Worm (Caenorhabditis elegans) whole organism, L3 larva: ENCODE measurements around the gene W03B1.9.

ENCODE experiments used
- ama-1 ChIP-seq: fragments of 150-350 bp; optimal IDR thresholded peaks from 2 replicates; lab custom pipeline; 2018
- fos-1 ChIP-seq: fragments of 150-350 bp; optimal IDR thresholded peaks from 2 replicates; lab custom pipeline; 2014; ENCODE audit warnings: missing biosample characterization, missing genetic modification characterization
- lin-39 ChIP-seq: fragments of 150-350 bp; optimal IDR thresholded peaks from 2 replicates; lab custom pipeline; 2018; ENCODE audit warnings: missing biosample characterization, missing genetic modification reagents, missing genetic modification characterization
- lsy-12 ChIP-seq: sonication (generic microtip); optimal IDR thresholded peaks from 2 replicates; lab custom pipeline; 2016; ENCODE audit warnings: mild to moderate bottlenecking, missing genetic modification characterization, missing compliant biosample characterization
- nhr-11 ChIP-seq: fragments of 150-350 bp; optimal IDR thresholded peaks from 2 replicates; lab custom pipeline; 2014; ENCODE audit warnings: missing biosample characterization, missing genetic modification characterization
- nhr-237 ChIP-seq: fragments of 150-350 bp; optimal IDR thresholded peaks from 2 replicates; lab custom pipeline; 2014; ENCODE audit warnings: missing biosample characterization, missing genetic modification characterization
- pqm-1 ChIP-seq: fragments of 150-350 bp; optimal IDR thresholded peaks from 2 replicates; lab custom pipeline; 2017; ENCODE audit warnings: missing biosample characterization, missing genetic modification characterization, inconsistent platforms
- snpc-4 ChIP-seq: fragments of 150-350 bp; optimal IDR thresholded peaks from 2 replicates; lab custom pipeline; 2014; ENCODE audit warnings: missing biosample characterization, missing genetic modification characterization
- unc-62 ChIP-seq: fragments of 150-350 bp; sonication (generic microtip); optimal IDR thresholded peaks from 4 replicates; lab custom pipeline; 2014; ENCODE audit warnings: missing biosample characterization, missing genetic modification reagents, missing genetic modification characterization

DNA sequence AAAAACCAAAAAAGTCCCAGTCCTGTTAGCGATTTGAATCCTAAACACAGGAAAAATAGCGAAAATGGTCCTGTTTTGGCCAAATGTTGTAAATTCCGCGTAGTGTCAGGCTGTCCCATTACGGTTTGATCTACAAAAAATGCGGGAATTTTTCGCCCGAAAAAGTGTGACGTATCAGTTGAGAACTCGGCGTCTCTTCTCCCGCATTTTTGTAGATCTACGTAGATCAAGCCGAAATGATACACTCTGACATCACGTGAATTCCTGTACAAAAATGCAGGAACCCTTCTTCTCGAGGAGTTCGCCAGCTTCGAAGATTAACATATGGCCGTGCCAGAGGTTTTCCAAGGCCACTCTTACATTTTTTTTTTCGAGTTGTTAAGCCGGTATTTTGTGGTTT lies 38.8 kb upstream of the W03B1.9 start:
- TF ChIP-seq fos-1 (tag; lab: Kevin White, UChicago) (no peak), nhr-11 (tag; lab: Kevin White, UChicago) (no peak), pqm-1 (no peak), unc-62 (GFP tag; lab: Kevin White, UChicago) (no peak), snpc-4 (no peak), nhr-237 (no peak), lsy-12 (tag; lab: Kevin White, UChicago) (no peak), lin-39 (tag; lab: Kevin White, UChicago) (no peak), ama-1 (no peak)
